Worm (Caenorhabditis elegans): ENCODE results near the gene har-1.

har-1 gene

ce11 chrIII:4193659-4194103, 41.8 kb downstream of the har-1 start, which contains the start of gene xbp-1:
Gene xbp-1, plus strand, starts transcription at chrIII:4193809.
- TF ChIP-seq snpc-4 (tag; optimal IDR thresholded peaks at IDR 0.05) (peak; percentile 69), hlh-4 (tag; optimal IDR thresholded peaks at IDR 0.05) (no peak), nhr-20 (tag; optimal IDR thresholded peaks at IDR 0.05) (peak; percentile 84), egl-27 (tag; optimal IDR thresholded peaks at IDR 0.05) (peak in 1 of 2 experiments; percentile 65), lir-3 (tag; optimal IDR thresholded peaks at IDR 0.05; ENCODE audit: poor library complexity) (peak; percentile 59), pqm-1 (tag; optimal IDR thresholded peaks at IDR 0.05) (peak; percentile 79), fkh-8 (tag; optimal IDR thresholded peaks at IDR 0.05) (peak; percentile 97), lin-39 (tag; optimal IDR thresholded peaks at IDR 0.05) (no peak), efl-1 (optimal IDR thresholded peaks at IDR 0.05) (peak; percentile 76 to 86), efl-1 (GFP tag; optimal IDR thresholded peaks at IDR 0.05 in 1 of 2) (peak; percentile 67 to 95), blmp-1 (tag; optimal IDR thresholded peaks at IDR 0.05) (peak; percentile 82), dpl-1 (GFP tag; optimal IDR thresholded peaks at IDR 0.05) (peak; percentile 64 to 73 (median 67)), sup-37 (GFP tag; optimal IDR thresholded peaks at IDR 0.05) (peak; percentile 49), elt-2 (tag; optimal IDR thresholded peaks at IDR 0.05) (peak; percentile 89), ces-1 (GFP tag; optimal IDR thresholded peaks at IDR 0.05) (no peak), mef-2 (tag; optimal IDR thresholded peaks at IDR 0.05) (no peak), mep-1 (tag; optimal IDR thresholded peaks at IDR 0.05) (peak; percentile 91), ama-1 (optimal IDR thresholded peaks at IDR 0.05) (peak; percentile 45), unc-98 (GFP tag; IDR thresholded peaks at IDR 0.05) (0 out of 2 replicates have a peak, but pooled peaks have one; percentile 31), lin-13 (GFP tag; optimal IDR thresholded peaks at IDR 0.05) (peak; percentile 83), sox-4 (tag; optimal IDR thresholded peaks at IDR 0.05) (no peak), ceh-90 (tag; optimal IDR thresholded peaks at IDR 0.05) (no peak), nhr-47 (tag; optimal IDR thresholded peaks at IDR 0.05) (peak; percentile 88), lsy-2 (tag; optimal IDR thresholded peaks at IDR 0.05) (peak; percentile 80 to 93), nhr-19 (GFP tag; conservative IDR thresholded peaks at IDR 0.05) (peak; percentile 67), skn-1 (tag; optimal IDR thresholded peaks at IDR 0.05) (peak; percentile 95), rnt-1 (tag; optimal IDR thresholded peaks at IDR 0.05) (peak; percentile 89), ceh-88 (GFP tag; IDR thresholded peaks at IDR 0.05) (no peak), elt-3 (tag; optimal IDR thresholded peaks at IDR 0.05) (peak in 4 of 6 experiments; percentile 25 to 75 (median 64)), nhr-85 (tag) (peak; percentile 73), unc-130 (tag; optimal IDR thresholded peaks at IDR 0.05) (no peak), hlh-17 (GFP tag; optimal IDR thresholded peaks at IDR 0.05; ENCODE audit: borderline replicate concordance) (no peak), aly-2 (tag; optimal IDR thresholded peaks at IDR 0.05) (peak; percentile 45), lin-15B (tag; optimal IDR thresholded peaks at IDR 0.05) (peak; percentile 68), sptf-1 (tag; optimal IDR thresholded peaks at IDR 0.05) (no peak), fkh-4 (tag; optimal IDR thresholded peaks at IDR 0.05; ENCODE audit: borderline replicate concordance) (no peak), irx-1 (tag; optimal IDR thresholded peaks at IDR 0.05) (peak; percentile 45), isw-1 (GFP tag; IDR thresholded peaks at IDR 0.05) (peak; percentile 79), swsn-7 (tag; optimal IDR thresholded peaks at IDR 0.05) (peak; percentile 78), snu-23 (GFP tag; optimal IDR thresholded peaks at IDR 0.05) (peak; percentile 93), F16B12.6 (tag; optimal IDR thresholded peaks at IDR 0.05) (peak; percentile 44), pag-3 (tag; optimal IDR thresholded peaks at IDR 0.05; ENCODE audit: borderline replicate concordance, insufficient read depth) (no peak), zag-1 (tag; optimal IDR thresholded peaks at IDR 0.05) (no peak), nhr-84 (tag; optimal IDR thresholded peaks at IDR 0.05) (no peak), xbp-1 (tag; optimal IDR thresholded peaks at IDR 0.05) (no peak), Y116A8C.19 (tag; optimal IDR thresholded peaks at IDR 0.05; ENCODE audit: borderline replicate concordance) (no peak), C04F5.9 (tag; optimal IDR thresholded peaks at IDR 0.05) (no peak), unc-62 (GFP tag; optimal IDR thresholded peaks at IDR 0.05) (peak; percentile 4), lin-14 (GFP tag; optimal IDR thresholded peaks at IDR 0.05) (peak; percentile 97), ztf-11 (tag; optimal IDR thresholded peaks at IDR 0.05) (peak in 1 of 2 experiments; percentile 31), nhr-90 (tag; optimal IDR thresholded peaks at IDR 0.05; ENCODE audit: poor library complexity) (peak; percentile 80), ceh-63 (GFP tag; optimal IDR thresholded peaks at IDR 0.05) (no peak), nhr-28 (tag; optimal IDR thresholded peaks at IDR 0.05) (no peak)
